Worm (Caenorhabditis elegans) whole organism, L4 larva: ENCODE measurements around the gene ZK829.3.

Source experiments
- F37D6.2 ChIP-seq: sonication (generic microtip); optimal IDR thresholded peaks from 2 replicates; lab custom pipeline; 2016; ENCODE audit warnings: mild to moderate bottlenecking, missing genetic modification characterization, missing compliant biosample characterization
- F44E2.7 ChIP-seq: fragments of 200-800 bp; sonication (Bioruptor generic); IDR thresholded peaks from 2 replicates; pipeline ENCODE4 v2.1.2; 2022; ENCODE audit warnings: missing genetic modification characterization, missing compliant biosample characterization
- R02D3.7 ChIP-seq: fragments of 150-350 bp; sonication (generic microtip); optimal IDR thresholded peaks from 3 replicates; lab custom pipeline; 2014; ENCODE audit warnings: missing biosample characterization, missing genetic modification characterization
- Y48G9A.11 ChIP-seq: fragments of 200-800 bp; sonication (Bioruptor generic); IDR thresholded peaks from 2 replicates; pipeline ENCODE4 v1.3.6; 2022; ENCODE audit warnings: missing genetic modification reagents, missing genetic modification characterization, missing compliant biosample characterization
- ZK337.2 ChIP-seq: fragments of 200-800 bp; sonication (Bioruptor generic); IDR thresholded peaks from 2 replicates; pipeline ENCODE4 v1.3.6; 2022; ENCODE audit warnings: missing genetic modification reagents, missing genetic modification characterization, missing compliant biosample characterization
- ceh-44 ChIP-seq: fragments of 200-800 bp; sonication (Bioruptor generic); IDR thresholded peaks from 2 replicates; pipeline ENCODE4 v1.3.6; 2022; ENCODE audit warnings: missing genetic modification reagents, missing genetic modification characterization, missing compliant biosample characterization
- ceh-62 ChIP-seq: sonication (generic microtip); optimal IDR thresholded peaks from 2 replicates; lab custom pipeline; 2017; ENCODE audit warnings: missing biosample characterization, missing genetic modification characterization
- cey-2 ChIP-seq: sonication (generic microtip); optimal IDR thresholded peaks from 3 replicates; lab custom pipeline; 2017; ENCODE audit warnings: missing genetic modification characterization, mild to moderate bottlenecking, missing compliant biosample characterization, antibody characterized with exemption, borderline replicate concordance; ENCODE audit not compliant: insufficient read depth
- ctbp-1 ChIP-seq: fragments of 200-800 bp; sonication (Bioruptor generic); IDR thresholded peaks from 2 replicates; pipeline ENCODE4 v1.3.6; 2022; ENCODE audit warnings: missing genetic modification reagents, missing genetic modification characterization, missing compliant biosample characterization
- daf-19 ChIP-seq: fragments of 200-800 bp; sonication (Bioruptor generic); conservative IDR thresholded peaks from 2 replicates; pipeline ENCODE4 v1.3.6; 2022; ENCODE audit warnings: missing genetic modification characterization, missing compliant biosample characterization
- daf-8 ChIP-seq: fragments of 200-800 bp; sonication (Bioruptor generic); IDR thresholded peaks from 2 replicates; pipeline ENCODE4 v1.3.6; 2022; ENCODE audit warnings: missing genetic modification characterization, missing compliant biosample characterization
- dmd-6 ChIP-seq: fragments of 200-800 bp; sonication (Bioruptor generic); IDR thresholded peaks from 2 replicates; pipeline ENCODE4 v1.3.6; 2022; ENCODE audit warnings: missing genetic modification reagents, missing genetic modification characterization, missing compliant biosample characterization
- dmd-8 ChIP-seq: fragments of 200-800 bp; sonication (Bioruptor generic); IDR thresholded peaks from 2 replicates; pipeline ENCODE4 v1.3.6; 2022; ENCODE audit warnings: missing genetic modification characterization, missing compliant biosample characterization
- dpl-1 ChIP-seq: fragments of 150-350 bp; optimal IDR thresholded peaks from 2 replicates; lab custom pipeline; 2014; ENCODE audit warnings: missing biosample characterization, missing genetic modification reagents, missing genetic modification characterization
- duxl-1 ChIP-seq: sonication (generic microtip); optimal IDR thresholded peaks from 2 replicates; lab custom pipeline; 2016; ENCODE audit warnings: mild to moderate bottlenecking, missing genetic modification characterization, moderate library complexity, missing compliant biosample characterization; ENCODE audit not compliant: poor library complexity
- egl-27 ChIP-seq: sonication (generic microtip); optimal IDR thresholded peaks from 3 replicates; lab custom pipeline; 2017; ENCODE audit warnings: missing biosample characterization, missing genetic modification reagents, missing genetic modification characterization
- fkh-10 ChIP-seq: fragments of 150-350 bp; optimal IDR thresholded peaks from 2 replicates; lab custom pipeline; 2014; ENCODE audit warnings: missing biosample characterization, missing genetic modification reagents, missing genetic modification characterization
- fos-1 ChIP-seq: fragments of 150-350 bp; optimal IDR thresholded peaks from 2 replicates; lab custom pipeline; 2014; ENCODE audit warnings: missing biosample characterization, missing genetic modification characterization
- gei-8 ChIP-seq: fragments of 200-800 bp; sonication (Bioruptor generic); optimal IDR thresholded peaks from 2 replicates; lab custom pipeline; 2018; ENCODE audit warnings: mild to moderate bottlenecking, missing genetic modification characterization, missing compliant biosample characterization
- hlh-11 ChIP-seq: fragments of 200-800 bp; sonication (Bioruptor generic); optimal IDR thresholded peaks from 2 replicates; lab custom pipeline; 2018; ENCODE audit warnings: mild to moderate bottlenecking, missing genetic modification characterization, missing compliant biosample characterization
- hlh-30 ChIP-seq: sonication (generic microtip); optimal IDR thresholded peaks from 2 replicates; lab custom pipeline; 2017; ENCODE audit warnings: antibody characterized with exemption, mild to moderate bottlenecking, missing genetic modification characterization, missing compliant biosample characterization; ENCODE audit not compliant: insufficient read depth
- jun-1 ChIP-seq: fragments of 150-350 bp; optimal IDR thresholded peaks from 2 replicates; lab custom pipeline; 2014; ENCODE audit warnings: missing biosample characterization, missing genetic modification reagents, missing genetic modification characterization
- lin-29 ChIP-seq: fragments of 200-800 bp; sonication (Bioruptor generic); IDR thresholded peaks from 2 replicates; pipeline ENCODE4 v1.3.6; 2022; ENCODE audit warnings: missing genetic modification reagents, missing genetic modification characterization, missing compliant biosample characterization
- lin-38 ChIP-seq: fragments of 200-800 bp; sonication (Bioruptor generic); IDR thresholded peaks from 2 replicates; pipeline ENCODE4 v1.3.6; 2022; ENCODE audit warnings: missing genetic modification reagents, missing genetic modification characterization, missing compliant biosample characterization
- lir-3 ChIP-seq: sonication (generic microtip); optimal IDR thresholded peaks from 2 replicates; lab custom pipeline; 2016; ENCODE audit warnings: mild to moderate bottlenecking, missing genetic modification characterization, missing compliant biosample characterization
- lsy-2 ChIP-seq, 2 experiments: fragments of 150-350 bp in 1 of 2; sonication (generic microtip) in 1 of 2; optimal IDR thresholded peaks; 2 replicates each; lab custom pipeline; 2014 to 2017; ENCODE audit warnings: missing biosample characterization in 2 of 2, missing genetic modification characterization in 2 of 2
- mdt-29 ChIP-seq: fragments of 200-800 bp; sonication (Bioruptor generic); IDR thresholded peaks from 2 replicates; pipeline ENCODE4 v1.3.6; 2022; ENCODE audit warnings: missing genetic modification reagents, missing genetic modification characterization, missing compliant biosample characterization
- mep-1 ChIP-seq: fragments of 150-350 bp; sonication (generic microtip); optimal IDR thresholded peaks from 3 replicates; lab custom pipeline; 2014; ENCODE audit warnings: missing biosample characterization, missing genetic modification characterization
- nhr-10 ChIP-seq: fragments of 150-350 bp; optimal IDR thresholded peaks from 2 replicates; lab custom pipeline; 2014; ENCODE audit warnings: missing biosample characterization, missing genetic modification characterization
- nhr-11 ChIP-seq: fragments of 150-350 bp; optimal IDR thresholded peaks from 2 replicates; lab custom pipeline; 2014; ENCODE audit warnings: missing biosample characterization, missing genetic modification characterization
- nhr-111 ChIP-seq: fragments of 200-800 bp; sonication (Bioruptor generic); optimal IDR thresholded peaks from 2 replicates; lab custom pipeline; 2018; ENCODE audit warnings: mild to moderate bottlenecking, missing genetic modification characterization, missing compliant biosample characterization
- nhr-237 ChIP-seq: sonication (generic microtip); optimal IDR thresholded peaks from 2 replicates; lab custom pipeline; 2017; ENCODE audit warnings: missing biosample characterization, missing genetic modification characterization
- nhr-25 ChIP-seq: sonication (generic microtip); optimal IDR thresholded peaks from 2 replicates; lab custom pipeline; 2017; ENCODE audit warnings: missing genetic modification characterization, mild to moderate bottlenecking, missing compliant biosample characterization, antibody characterized with exemption, moderate library complexity, borderline replicate concordance; ENCODE audit not compliant: insufficient read depth
- nhr-48 ChIP-seq: sonication (generic microtip); optimal IDR thresholded peaks from 2 replicates; lab custom pipeline; 2016; ENCODE audit warnings: mild to moderate bottlenecking, missing genetic modification characterization, missing compliant biosample characterization
- nhr-6 ChIP-seq: fragments of 150-350 bp; optimal IDR thresholded peaks from 2 replicates; lab custom pipeline; 2014; ENCODE audit warnings: missing biosample characterization, missing genetic modification characterization
- pha-4 ChIP-seq, 2 experiments: fragments of 150-350 bp in 1 of 2; fragments of 200-800 bp in 1 of 2; sonication (Bioruptor generic) in 1 of 2; IDR thresholded peaks in 1 of 2; optimal IDR thresholded peaks in 1 of 2; 2 replicates each; pipeline versions ENCODE4 v1.3.6 to Lab custom; 2014 to 2022; ENCODE audit warnings: missing genetic modification characterization in 2 of 2, missing genetic modification reagents in 2 of 2, missing biosample characterization in 1 of 2, missing compliant biosample characterization in 1 of 2
- pqm-1 ChIP-seq: sonication (generic microtip); optimal IDR thresholded peaks from 2 replicates; lab custom pipeline; 2017; ENCODE audit warnings: missing biosample characterization, missing genetic modification characterization
- rbr-2 ChIP-seq: sonication (generic microtip); optimal IDR thresholded peaks from 2 replicates; lab custom pipeline; 2016; ENCODE audit warnings: missing genotype, missing genetic modification characterization, missing compliant biosample characterization
- saeg-2 ChIP-seq: fragments of 200-800 bp; sonication (Bioruptor generic); IDR thresholded peaks from 2 replicates; pipeline ENCODE4 v1.3.6; 2022; ENCODE audit warnings: missing genetic modification reagents, missing genetic modification characterization, missing compliant biosample characterization
- skn-1 ChIP-seq: fragments of 150-350 bp; optimal IDR thresholded peaks from 2 replicates; lab custom pipeline; 2014; ENCODE audit warnings: missing biosample characterization, missing genetic modification characterization
- spr-1 ChIP-seq: sonication (generic microtip); optimal IDR thresholded peaks from 2 replicates; lab custom pipeline; 2016; ENCODE audit warnings: mild to moderate bottlenecking, missing genetic modification characterization, missing compliant biosample characterization
- tra-1 ChIP-seq: fragments of 200-800 bp; sonication (Bioruptor generic); IDR thresholded peaks from 2 replicates; pipeline ENCODE4 v1.3.6; 2022; ENCODE audit warnings: missing genetic modification reagents, missing genetic modification characterization, missing compliant biosample characterization
- unc-39 ChIP-seq: sonication (generic microtip); optimal IDR thresholded peaks from 2 replicates; lab custom pipeline; 2017; ENCODE audit warnings: missing biosample characterization, missing genetic modification characterization
- unc-62 ChIP-seq, 3 experiments: fragments of 150-350 bp in 1 of 3; sonication (generic microtip); optimal IDR thresholded peaks in 2 of 3; peaks in 1 of 3; 1 replicate in 1 of 3; 2 replicates in 2 of 3; lab custom pipeline; 2014 to 2017; ENCODE audit warnings: missing biosample characterization in 3 of 3, missing genetic modification characterization in 3 of 3, missing genetic modification reagents in 3 of 3, missing genotype in 1 of 3
- vab-7 ChIP-seq: fragments of 200-800 bp; sonication (Bioruptor generic); IDR thresholded peaks from 2 replicates; pipeline ENCODE4 v1.3.6; 2022; ENCODE audit warnings: missing genetic modification reagents, missing genetic modification characterization, missing compliant biosample characterization
- zfp-2 ChIP-seq: sonication (generic microtip); optimal IDR thresholded peaks from 2 replicates; lab custom pipeline; 2016; ENCODE audit warnings: mild to moderate bottlenecking, missing genetic modification characterization, missing compliant biosample characterization
- zfp-3 ChIP-seq: fragments of 200-800 bp; sonication (Bioruptor generic); conservative IDR thresholded peaks from 2 replicates; pipeline ENCODE4 v1.3.6; 2022; ENCODE audit warnings: missing genetic modification reagents, missing genetic modification characterization, missing compliant biosample characterization
- zip-11 ChIP-seq: fragments of 200-800 bp; sonication (Bioruptor generic); IDR thresholded peaks from 2 replicates; pipeline ENCODE4 v1.3.6; 2022; ENCODE audit warnings: missing genetic modification characterization, missing compliant biosample characterization
- zip-2 ChIP-seq: fragments of 150-350 bp; optimal IDR thresholded peaks from 2 replicates; lab custom pipeline; 2014; ENCODE audit warnings: missing biosample characterization, missing genetic modification characterization
- ztf-11 ChIP-seq: fragments of 150-350 bp; optimal IDR thresholded peaks from 2 replicates; lab custom pipeline; 2014; ENCODE audit warnings: missing biosample characterization, missing genetic modification characterization

The ZK829.3 gene

ce11 chrIV:11956387-11956786 lies 10.9 kb upstream of the ZK829.3 start (continued):
- TF ChIP-seq ceh-44 (GFP tag; lab: Robert Waterston, UW) (no peak), dmd-8 (GFP tag; lab: Robert Waterston, UW) (no peak), jun-1 (tag; lab: Kevin White, UChicago) (no peak), lin-29 (GFP tag; lab: Robert Waterston, UW) (0 out of 2 replicates have a peak, but pooled peaks have one; percentile 59), egl-27 (tag; lab: Kevin White, UChicago) (no peak), mep-1 (peak; percentile 90), ceh-62 (tag; lab: Kevin White, UChicago) (no peak), skn-1 (tag; lab: Kevin White, UChicago) (no peak), ctbp-1 (peak; percentile 61), cey-2 (tag; lab: Kevin White, UChicago) (peak; percentile 90), F37D6.2 (tag; lab: Kevin White, UChicago) (no peak), tra-1 (GFP tag; lab: Robert Waterston, UW) (peak; percentile 94), duxl-1 (tag; lab: Kevin White, UChicago) (peak; percentile 48), zfp-3 (GFP tag; lab: Robert Waterston, UW) (peak; percentile 51; the same call in 1 of the 2 replicates), saeg-2 (GFP tag; lab: Robert Waterston, UW) (peak; percentile 89), vab-7 (no peak), daf-8 (GFP tag; lab: Robert Waterston, UW) (no peak), hlh-11 (tag; lab: Kevin White, UChicago) (peak; percentile 98), dpl-1 (GFP tag; lab: Kevin White, UChicago) (peak; percentile 42), zfp-2 (tag; lab: Kevin White, UChicago) (peak; percentile 14), nhr-237 (tag; lab: Kevin White, UChicago) (peak; percentile 27), dmd-6 (GFP tag; lab: Robert Waterston, UW) (peak; percentile 99), zip-2 (tag; lab: Kevin White, UChicago) (no peak), R02D3.7 (no peak), Y48G9A.11 (GFP tag; lab: Robert Waterston, UW) (no peak), daf-19 (GFP tag; lab: Robert Waterston, UW) (no peak), lin-38 (GFP tag; lab: Robert Waterston, UW) (peak; percentile 40), nhr-25 (peak; percentile 80), nhr-11 (tag; lab: Kevin White, UChicago) (peak; percentile 78), mdt-29 (peak; percentile 98), nhr-10 (tag; lab: Kevin White, UChicago) (peak; percentile 69), fos-1 (no peak), lsy-2 (tag; optimal IDR thresholded peaks at IDR 0.05; lab: Kevin White, UChicago) (peak in 1 of 2 experiments; percentile 74), nhr-6 (tag; lab: Kevin White, UChicago) (peak; percentile 49), lir-3 (tag; lab: Kevin White, UChicago) (no peak), nhr-48 (tag; lab: Kevin White, UChicago) (peak; percentile 97), unc-39 (tag; lab: Kevin White, UChicago) (no peak), fkh-10 (no peak), ZK337.2 (GFP tag; lab: Robert Waterston, UW) (no peak), gei-8 (GFP tag; lab: Kevin White, UChicago) (peak; percentile 93), zip-11 (no peak), unc-62 (GFP tag; optimal IDR thresholded peaks at IDR 0.05 in 1 of 2; lab: Kevin White, UChicago) (peak in 1 of 2 experiments; percentile 100), unc-62 (tag; optimal IDR thresholded peaks at IDR 0.05; lab: Kevin White, UChicago) (no peak), spr-1 (no peak), rbr-2 (tag; lab: Kevin White, UChicago) (peak; percentile 59), nhr-111 (GFP tag; lab: Kevin White, UChicago) (no peak), ztf-11 (tag; lab: Kevin White, UChicago) (no peak), F44E2.7 (GFP tag; lab: Robert Waterston, UW) (no peak), pqm-1 (tag; lab: Kevin White, UChicago) (no peak), hlh-30 (tag; lab: Kevin White, UChicago) (peak; percentile 98), pha-4 (GFP tag; IDR thresholded peaks at IDR 0.05; lab: Robert Waterston, UW) (peak; percentile 74), pha-4 (tag; optimal IDR thresholded peaks at IDR 0.05; lab: Kevin White, UChicago) (no peak)
